Worm (Caenorhabditis elegans) whole organism, young adult: ENCODE data around the gene C18H9.1.
A peak's percentile ranks its signal among the peaks of the same experiment; 100 is the strongest.

Experiments used
- B0035.1 ChIP-seq: sonication (generic microtip); optimal IDR thresholded peaks from 2 replicates; lab custom pipeline; 2016; ENCODE audit warnings: missing genetic modification characterization, mild to moderate bottlenecking, missing compliant biosample characterization, missing genotype, missing genetic modification reagents
- F10E7.11 ChIP-seq: sonication (generic microtip); optimal IDR thresholded peaks from 2 replicates; lab custom pipeline; 2017; ENCODE audit warnings: mild to moderate bottlenecking, missing genetic modification characterization, moderate library complexity, missing compliant biosample characterization
- F37B4.10 ChIP-seq: fragments of 200-800 bp; sonication (Bioruptor generic); IDR thresholded peaks from 2 replicates; pipeline ENCODE4 v1.3.6; 2022; ENCODE audit warnings: missing genetic modification characterization, missing compliant biosample characterization
- F39B2.1 ChIP-seq: fragments of 200-800 bp; sonication (Bioruptor generic); IDR thresholded peaks from 2 replicates; pipeline ENCODE4 v1.3.6; 2022; ENCODE audit warnings: missing genetic modification reagents, missing genetic modification characterization, missing compliant biosample characterization
- F52B5.7 ChIP-seq: sonication (generic microtip); optimal IDR thresholded peaks from 2 replicates; lab custom pipeline; 2016; ENCODE audit warnings: mild to moderate bottlenecking, missing genetic modification characterization, missing compliant biosample characterization
- F55B11.4 ChIP-seq: sonication (generic microtip); optimal IDR thresholded peaks from 2 replicates; lab custom pipeline; 2016; ENCODE audit warnings: missing compliant biosample characterization, missing genetic modification characterization, borderline replicate concordance; ENCODE audit not compliant: insufficient read depth
- F57C9.4 ChIP-seq: sonication (generic microtip); optimal IDR thresholded peaks from 2 replicates; lab custom pipeline; 2017; ENCODE audit warnings: mild to moderate bottlenecking, missing genetic modification characterization, missing compliant biosample characterization
- Y53F4B.3 ChIP-seq: fragments of 200-800 bp; sonication (Bioruptor generic); IDR thresholded peaks from 2 replicates; pipeline ENCODE4 v1.3.6; 2022; ENCODE audit warnings: missing genetic modification reagents, missing genetic modification characterization, missing compliant biosample characterization
- Y67H2A.10 ChIP-seq: fragments of 200-800 bp; sonication (Bioruptor generic); conservative IDR thresholded peaks from 2 replicates; pipeline ENCODE4 v1.3.6; 2022; ENCODE audit warnings: missing genetic modification reagents, missing genetic modification characterization, missing compliant biosample characterization
- ZK185.1 ChIP-seq: sonication (generic microtip); optimal IDR thresholded peaks from 2 replicates; lab custom pipeline; 2016; ENCODE audit warnings: mild to moderate bottlenecking, missing genetic modification characterization, missing compliant biosample characterization; ENCODE audit not compliant: poor library complexity, severe bottlenecking
- ama-1 ChIP-seq, 3 experiments: fragments of 150-350 bp in 1 of 3; sonication (generic microtip) in 2 of 3; optimal IDR thresholded peaks; 2 replicates each; lab custom pipeline; 2014 to 2018; ENCODE audit warnings: missing biosample characterization in 2 of 3, missing genetic modification characterization in 2 of 3, missing genetic modification reagents in 2 of 3
- attf-5 ChIP-seq: fragments of 200-800 bp; sonication (Bioruptor generic); optimal IDR thresholded peaks from 2 replicates; lab custom pipeline; 2018; ENCODE audit warnings: mild to moderate bottlenecking, missing genetic modification characterization, missing compliant biosample characterization
- ccch-3 ChIP-seq: fragments of 200-800 bp; sonication (Bioruptor generic); optimal IDR thresholded peaks from 2 replicates; lab custom pipeline; 2018; ENCODE audit warnings: mild to moderate bottlenecking, missing genetic modification characterization, missing compliant biosample characterization
- ceh-79 ChIP-seq: sonication (generic microtip); optimal IDR thresholded peaks from 2 replicates; lab custom pipeline; 2017; ENCODE audit warnings: mild to moderate bottlenecking, missing genetic modification characterization, missing compliant biosample characterization
- ceh-91 ChIP-seq: fragments of 200-800 bp; sonication (Bioruptor generic); IDR thresholded peaks from 2 replicates; pipeline ENCODE4 v1.3.6; 2022; ENCODE audit warnings: missing genetic modification reagents, missing genetic modification characterization, missing compliant biosample characterization
- dox-1 ChIP-seq: fragments of 200-800 bp; sonication (Bioruptor generic); IDR thresholded peaks from 2 replicates; pipeline ENCODE4 v1.3.6; 2022; ENCODE audit warnings: missing genetic modification reagents, missing genetic modification characterization, missing compliant biosample characterization
- dpff-1 ChIP-seq: sonication (generic microtip); optimal IDR thresholded peaks from 2 replicates; lab custom pipeline; 2017; ENCODE audit warnings: mild to moderate bottlenecking, missing genetic modification characterization, missing compliant biosample characterization
- egl-44 ChIP-seq: fragments of 200-800 bp; sonication (Bioruptor generic); IDR thresholded peaks from 2 replicates; pipeline ENCODE4 v1.3.6; 2022; ENCODE audit warnings: missing genetic modification reagents, missing genetic modification characterization, missing compliant biosample characterization
- egrh-3 ChIP-seq: fragments of 200-800 bp; sonication (Bioruptor generic); IDR thresholded peaks from 2 replicates; pipeline ENCODE4 v1.3.6; 2022; ENCODE audit warnings: missing genetic modification reagents, missing genetic modification characterization, missing compliant biosample characterization
- ekl-4 ChIP-seq: fragments of 200-800 bp; sonication (Bioruptor generic); IDR thresholded peaks from 2 replicates; pipeline ENCODE4 v1.3.6; 2022; ENCODE audit warnings: missing genetic modification reagents, missing genetic modification characterization, missing compliant biosample characterization
- gei-17 ChIP-seq: fragments of 200-800 bp; sonication (Bioruptor generic); optimal IDR thresholded peaks from 2 replicates; lab custom pipeline; 2018; ENCODE audit warnings: mild to moderate bottlenecking, missing genetic modification characterization, missing compliant biosample characterization
- him-1 ChIP-seq: sonication (generic microtip); optimal IDR thresholded peaks from 2 replicates; lab custom pipeline; 2016; ENCODE audit warnings: missing genotype, missing genetic modification reagents, missing genetic modification characterization, missing compliant biosample characterization
- hmg-20 ChIP-seq: fragments of 200-800 bp; sonication (Bioruptor generic); IDR thresholded peaks from 2 replicates; pipeline ENCODE4 v1.3.6; 2022; ENCODE audit warnings: missing genetic modification reagents, missing genetic modification characterization, missing compliant biosample characterization
- lag-1 ChIP-seq: fragments of 200-800 bp; sonication (Bioruptor generic); IDR thresholded peaks from 2 replicates; pipeline ENCODE4 v1.3.6; 2022; ENCODE audit warnings: missing genetic modification reagents, missing genetic modification characterization, missing compliant biosample characterization
- let-607 ChIP-seq, 2 experiments: fragments of 200-800 bp in 1 of 2; sonication (Bioruptor generic) in 1 of 2; sonication (generic microtip) in 1 of 2; optimal IDR thresholded peaks; 2 replicates each; lab custom pipeline; 2016 to 2018; ENCODE audit warnings: mild to moderate bottlenecking in 2 of 2, missing compliant biosample characterization in 2 of 2, missing genetic modification characterization in 2 of 2, moderate library complexity in 2 of 2, missing genotype in 1 of 2
- lin-26 ChIP-seq: fragments of 200-800 bp; sonication (Bioruptor generic); IDR thresholded peaks from 2 replicates; pipeline ENCODE4 v1.3.6; 2022; ENCODE audit warnings: missing genetic modification reagents, missing genetic modification characterization, missing compliant biosample characterization
- lin-35 ChIP-seq, 3 experiments: fragments of 150-350 bp in 2 of 3; sonication (generic microtip) in 1 of 3; optimal IDR thresholded peaks; 2 replicates each; lab custom pipeline; 2014 to 2018; ENCODE audit warnings: missing biosample characterization in 3 of 3, missing genetic modification characterization in 3 of 3, missing genetic modification reagents in 3 of 3
- lin-54 ChIP-seq: fragments of 200-800 bp; sonication (Bioruptor generic); optimal IDR thresholded peaks from 2 replicates; lab custom pipeline; 2018; ENCODE audit warnings: mild to moderate bottlenecking, missing genetic modification characterization, missing compliant biosample characterization
- madf-3 ChIP-seq: fragments of 200-800 bp; sonication (Bioruptor generic); IDR thresholded peaks from 2 replicates; pipeline ENCODE4 v1.3.6; 2022; ENCODE audit warnings: missing genetic modification reagents, missing genetic modification characterization, missing compliant biosample characterization
- mcd-1 ChIP-seq: fragments of 200-800 bp; sonication (Bioruptor generic); IDR thresholded peaks from 2 replicates; pipeline ENCODE4 v1.3.6; 2022; ENCODE audit warnings: missing genetic modification reagents, missing genetic modification characterization, missing compliant biosample characterization
- mes-4 ChIP-seq: sonication (generic microtip); optimal IDR thresholded peaks from 2 replicates; lab custom pipeline; 2016; ENCODE audit warnings: missing genotype, missing genetic modification characterization, missing compliant biosample characterization
- nfyb-1 ChIP-seq: fragments of 200-800 bp; sonication (Bioruptor generic); IDR thresholded peaks from 2 replicates; pipeline ENCODE4 v1.3.6; 2022; ENCODE audit warnings: missing genetic modification reagents, missing genetic modification characterization, missing compliant biosample characterization
- nhr-179 ChIP-seq: sonication (generic microtip); optimal IDR thresholded peaks from 2 replicates; lab custom pipeline; 2016; ENCODE audit warnings: mild to moderate bottlenecking, missing genetic modification characterization, missing compliant biosample characterization
- nhr-80 ChIP-seq: sonication (generic microtip); optimal IDR thresholded peaks from 2 replicates; lab custom pipeline; 2016; ENCODE audit warnings: missing genetic modification characterization, missing compliant biosample characterization
- pbrm-1 ChIP-seq: fragments of 200-800 bp; sonication (Bioruptor generic); IDR thresholded peaks from 2 replicates; pipeline ENCODE4 v1.3.6; 2022; ENCODE audit warnings: missing genetic modification reagents, missing genetic modification characterization, missing compliant biosample characterization
- rcor-1 ChIP-seq: fragments of 200-800 bp; sonication (Bioruptor generic); IDR thresholded peaks from 2 replicates; pipeline ENCODE4 v1.3.6; 2022; ENCODE audit warnings: missing genetic modification reagents, missing genetic modification characterization, missing compliant biosample characterization
- rec-8 ChIP-seq, 2 experiments: sonication (generic microtip); optimal IDR thresholded peaks; 2 replicates each; lab custom pipeline; 2016; ENCODE audit warnings: mild to moderate bottlenecking in 2 of 2, missing genetic modification characterization in 2 of 2, missing genetic modification reagents in 2 of 2, missing genotype in 2 of 2, missing biosample characterization in 1 of 2, missing compliant biosample characterization in 1 of 2, moderate library complexity in 1 of 2
- repo-1 ChIP-seq: sonication (generic microtip); optimal IDR thresholded peaks from 2 replicates; lab custom pipeline; 2017; ENCODE audit warnings: mild to moderate bottlenecking, missing genetic modification characterization, missing compliant biosample characterization
- sea-2 ChIP-seq: fragments of 200-800 bp; sonication (Bioruptor generic); IDR thresholded peaks from 2 replicates; pipeline ENCODE4 v1.3.6; 2022; ENCODE audit warnings: missing genetic modification characterization, missing compliant biosample characterization
- snpc-1.3 ChIP-seq: sonication (generic microtip); optimal IDR thresholded peaks from 2 replicates; lab custom pipeline; 2017; ENCODE audit warnings: missing genetic modification characterization, mild to moderate bottlenecking, missing compliant biosample characterization, antibody characterized with exemption, moderate library complexity, missing genotype, missing genetic modification reagents; ENCODE audit not compliant: insufficient read depth
- snpc-3.4 ChIP-seq: sonication (generic microtip); optimal IDR thresholded peaks from 2 replicates; lab custom pipeline; 2017; ENCODE audit warnings: missing genetic modification characterization, mild to moderate bottlenecking, missing compliant biosample characterization, antibody characterized with exemption, moderate library complexity, missing genotype, missing genetic modification reagents
- tlf-1 ChIP-seq: fragments of 200-800 bp; sonication (Bioruptor generic); optimal IDR thresholded peaks from 2 replicates; lab custom pipeline; 2018; ENCODE audit warnings: mild to moderate bottlenecking, missing genetic modification characterization, missing compliant biosample characterization
- unc-130 ChIP-seq: sonication (generic microtip); optimal IDR thresholded peaks from 2 replicates; lab custom pipeline; 2016; ENCODE audit warnings: missing genetic modification reagents, missing genetic modification characterization, missing compliant biosample characterization
- zfh-2 ChIP-seq: fragments of 200-800 bp; sonication (Bioruptor generic); conservative IDR thresholded peaks from 2 replicates; pipeline ENCODE4 v1.3.6; 2022; ENCODE audit warnings: missing genetic modification reagents, missing genetic modification characterization, missing compliant biosample characterization
- zim-3 ChIP-seq: sonication (generic microtip); optimal IDR thresholded peaks from 2 replicates; lab custom pipeline; 2017; ENCODE audit warnings: mild to moderate bottlenecking, missing genetic modification characterization, moderate library complexity, missing compliant biosample characterization
- ztf-22 ChIP-seq: fragments of 200-800 bp; sonication (Bioruptor generic); optimal IDR thresholded peaks from 2 replicates; lab custom pipeline; 2018; ENCODE audit warnings: mild to moderate bottlenecking, missing genetic modification characterization, moderate library complexity, missing compliant biosample characterization
- ztf-28 ChIP-seq: fragments of 200-800 bp; sonication (Bioruptor generic); IDR thresholded peaks from 2 replicates; pipeline ENCODE4 v1.3.6; 2022; ENCODE audit warnings: missing genetic modification reagents, missing genetic modification characterization, missing compliant biosample characterization
- ztf-3 ChIP-seq: fragments of 200-800 bp; sonication (Bioruptor generic); optimal IDR thresholded peaks from 2 replicates; lab custom pipeline; 2018; ENCODE audit warnings: mild to moderate bottlenecking, missing genetic modification characterization, missing compliant biosample characterization

Gene C18H9.1

ce11 chrII:6721581-6721980, 22.7 kb downstream of the C18H9.1 start (continued):
- TF ChIP-seq snpc-1.3 (tag; lab: Kevin White, UChicago) (no peak), him-1 (tag; lab: Kevin White, UChicago) (peak; percentile 88), zim-3 (no peak), ekl-4 (GFP tag; lab: Robert Waterston, UW) (no peak), ZK185.1 (peak; percentile 32), nfyb-1 (GFP tag; lab: Robert Waterston, UW) (no peak), zfh-2 (GFP tag; lab: Robert Waterston, UW) (no peak), unc-130 (GFP tag; lab: Kevin White, UChicago) (no peak), egl-44 (GFP tag; lab: Robert Waterston, UW) (no peak), repo-1 (peak; percentile 19), rec-8 (tag; optimal IDR thresholded peaks at IDR 0.05; lab: Kevin White, UChicago) (no peak), B0035.1 (tag; lab: Kevin White, UChicago) (no peak), lin-26 (GFP tag; lab: Robert Waterston, UW) (no peak; the same call in 1 of the 2 replicates), F52B5.7 (no peak), let-607 (tag; optimal IDR thresholded peaks at IDR 0.05; lab: Kevin White, UChicago) (no peak), nhr-80 (tag; lab: Kevin White, UChicago) (no peak), Y53F4B.3 (GFP tag; lab: Robert Waterston, UW) (no peak; the same call in 1 of the 2 replicates), nhr-179 (tag; lab: Kevin White, UChicago) (no peak), dox-1 (GFP tag; lab: Robert Waterston, UW) (no peak; the same call in 1 of the 2 replicates), pbrm-1 (GFP tag; lab: Robert Waterston, UW) (no peak), ceh-79 (peak; percentile 38), F57C9.4 (no peak), egrh-3 (peak; percentile 44; the same call in 1 of the 2 replicates), gei-17 (no peak), ztf-3 (GFP tag; lab: Kevin White, UChicago) (no peak), hmg-20 (GFP tag; lab: Robert Waterston, UW) (no peak), ama-1 (optimal IDR thresholded peaks at IDR 0.05; lab: Kevin White, UChicago) (no peak), ama-1 (GFP tag; optimal IDR thresholded peaks at IDR 0.05; lab: Kevin White, UChicago) (no peak), rcor-1 (no peak), attf-5 (peak; percentile 21), F37B4.10 (GFP tag; lab: Robert Waterston, UW) (no peak), ztf-22 (GFP tag; lab: Kevin White, UChicago) (no peak), ztf-28 (GFP tag; lab: Robert Waterston, UW) (peak; percentile 65; the same call in 1 of the 2 replicates), lag-1 (GFP tag; lab: Robert Waterston, UW) (no peak), F39B2.1 (GFP tag; lab: Robert Waterston, UW) (no peak), F55B11.4 (tag; lab: Kevin White, UChicago) (no peak), Y67H2A.10 (GFP tag; lab: Robert Waterston, UW) (no peak), lin-54 (GFP tag; lab: Kevin White, UChicago) (no peak), dpff-1 (no peak), lin-35 (GFP tag; optimal IDR thresholded peaks at IDR 0.05; lab: Kevin White, UChicago) (no peak), ceh-91 (GFP tag; lab: Robert Waterston, UW) (no peak), snpc-3.4 (tag; lab: Kevin White, UChicago) (peak; percentile 12), tlf-1 (GFP tag; lab: Kevin White, UChicago) (no peak), madf-3 (GFP tag; lab: Robert Waterston, UW) (no peak), sea-2 (GFP tag; lab: Robert Waterston, UW) (no peak), mcd-1 (GFP tag; lab: Robert Waterston, UW) (peak; percentile 51; the same call in 1 of the 2 replicates), ccch-3 (GFP tag; lab: Kevin White, UChicago) (no peak), mes-4 (tag; lab: Kevin White, UChicago) (no peak), F10E7.11 (tag; lab: Kevin White, UChicago) (no peak)
